Worm (Caenorhabditis elegans): ENCODE measurements around the gene lgc-49.
A peak's percentile ranks its signal among the peaks of the same experiment; 100 is the strongest.

Gene lgc-49

DNA sequence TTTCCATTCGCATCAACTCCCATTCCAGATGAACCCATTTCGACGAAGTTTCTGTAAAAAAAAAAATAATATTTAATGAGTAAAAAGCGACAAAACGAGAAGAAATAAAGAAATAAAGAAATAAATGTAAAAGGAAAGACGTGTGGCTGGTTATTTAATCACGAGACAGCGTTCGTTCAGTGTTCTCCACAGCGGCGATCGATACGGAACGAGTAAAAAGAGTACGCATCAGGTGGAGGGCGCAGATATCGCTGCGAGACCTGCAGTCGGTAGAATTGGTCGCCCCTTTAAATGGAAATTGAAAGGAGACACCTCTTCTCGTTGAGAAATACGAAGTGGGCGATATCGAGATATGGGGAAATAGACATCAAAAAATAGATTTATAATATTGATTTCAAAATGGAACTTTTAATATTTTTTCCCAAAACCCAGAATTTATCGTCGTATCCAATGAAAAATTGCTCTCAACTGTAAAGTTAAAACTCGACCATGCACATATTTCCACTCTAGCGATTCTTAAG lies 37.6 kb downstream of the lgc-49 start, which contains the start of gene pqn-70 (continued):
- TF ChIP-seq tag-97 (GFP tag; IDR thresholded peaks at IDR 0.05): no peak
- TF ChIP-seq F44E2.7 (GFP tag; IDR thresholded peaks at IDR 0.05): no peak
- TF ChIP-seq nhr-237 (tag; optimal IDR thresholded peaks at IDR 0.05): no peak
- TF ChIP-seq ces-1 (GFP tag; optimal IDR thresholded peaks at IDR 0.05): peak; percentile 35
- peak; percentile 53 for TF ChIP-seq duxl-1 (tag; optimal IDR thresholded peaks at IDR 0.05; ENCODE audit: poor library complexity)
- peak; percentile 16 to 73 for TF ChIP-seq mdl-1 (tag; optimal IDR thresholded peaks at IDR 0.05)
- no peak for TF ChIP-seq daf-19 (GFP tag; conservative IDR thresholded peaks at IDR 0.05)
- TF ChIP-seq saeg-2 (GFP tag; IDR thresholded peaks at IDR 0.05): no peak
- no peak for TF ChIP-seq ceh-62 (tag; optimal IDR thresholded peaks at IDR 0.05)
- peak; percentile 11 for TF ChIP-seq jun-1 (tag; optimal IDR thresholded peaks at IDR 0.05)
- peak; percentile 98 for TF ChIP-seq hlh-30 (tag; optimal IDR thresholded peaks at IDR 0.05; ENCODE audit: insufficient read depth)
- TF ChIP-seq nhr-25 (tag; optimal IDR thresholded peaks at IDR 0.05; ENCODE audit: borderline replicate concordance, insufficient read depth): peak; percentile 54
- peak; percentile 37 for TF ChIP-seq nhr-102 (tag; optimal IDR thresholded peaks at IDR 0.05)
- TF ChIP-seq lim-7 (GFP tag; IDR thresholded peaks at IDR 0.05): no peak
- peak; percentile 53 for TF ChIP-seq vab-7 (GFP tag; IDR thresholded peaks at IDR 0.05)
- TF ChIP-seq madf-9 (GFP tag; conservative IDR thresholded peaks at IDR 0.05): no peak
- TF ChIP-seq F37D6.2 (tag; optimal IDR thresholded peaks at IDR 0.05): peak; percentile 49
- TF ChIP-seq lin-29 (GFP tag; IDR thresholded peaks at IDR 0.05): no peak
- peak; percentile 67; the same call in 1 of the 2 replicates for TF ChIP-seq egl-43 (GFP tag; IDR thresholded peaks at IDR 0.05)
- TF ChIP-seq fkh-10 (GFP tag; optimal IDR thresholded peaks at IDR 0.05): peak; percentile 72
- peak in 1 of 2 experiments; percentile 81 for TF ChIP-seq hif-1 (tag; optimal IDR thresholded peaks at IDR 0.05)
- peak; percentile 86 for TF ChIP-seq hmg-1.1 (GFP tag; IDR thresholded peaks at IDR 0.05)
- TF ChIP-seq lin-13 (GFP tag; optimal IDR thresholded peaks at IDR 0.05): peak; percentile 75
- TF ChIP-seq nhr-10 (tag; optimal IDR thresholded peaks at IDR 0.05): no peak
- peak; percentile 36 for TF ChIP-seq zip-2 (tag; optimal IDR thresholded peaks at IDR 0.05)
- TF ChIP-seq hlh-11 (tag; optimal IDR thresholded peaks at IDR 0.05): peak; percentile 92
- TF ChIP-seq R02D3.7 (tag; optimal IDR thresholded peaks at IDR 0.05): no peak
- TF ChIP-seq ama-1 (optimal IDR thresholded peaks at IDR 0.05): peak; percentile 74
- TF ChIP-seq unc-39 (tag; optimal IDR thresholded peaks at IDR 0.05): no peak
- TF ChIP-seq attf-4 (tag; optimal IDR thresholded peaks at IDR 0.05): no peak
- TF ChIP-seq zag-1 (tag; optimal IDR thresholded peaks at IDR 0.05): no peak
- TF ChIP-seq nhr-41 (GFP tag; IDR thresholded peaks at IDR 0.05): no peak
- TF ChIP-seq ZK337.2 (GFP tag; IDR thresholded peaks at IDR 0.05): no peak
- TF ChIP-seq pha-4 (GFP tag; IDR thresholded peaks at IDR 0.05): peak; percentile 44; the same call in 1 of the 2 replicates
- TF ChIP-seq pha-4 (tag; optimal IDR thresholded peaks at IDR 0.05): no peak
- TF ChIP-seq spr-1 (tag; optimal IDR thresholded peaks at IDR 0.05): peak; percentile 59
- TF ChIP-seq nhr-11 (tag; optimal IDR thresholded peaks at IDR 0.05): peak; percentile 77
- TF ChIP-seq cey-2 (tag; optimal IDR thresholded peaks at IDR 0.05; ENCODE audit: borderline replicate concordance, insufficient read depth): no peak
- no peak for TF ChIP-seq zfp-2 (tag; optimal IDR thresholded peaks at IDR 0.05)
- no peak for TF ChIP-seq daf-8 (GFP tag; IDR thresholded peaks at IDR 0.05)
- TF ChIP-seq php-3 (GFP tag; IDR thresholded peaks at IDR 0.05): no peak
- TF ChIP-seq F26F4.8 (GFP tag; conservative IDR thresholded peaks at IDR 0.05): no peak
- TF ChIP-seq mxl-2 (GFP tag; conservative IDR thresholded peaks at IDR 0.05): no peak
- no peak for TF ChIP-seq nhr-42 (GFP tag; IDR thresholded peaks at IDR 0.05)
- no peak for TF ChIP-seq snpc-4 (tag; optimal IDR thresholded peaks at IDR 0.05)
- peak; percentile 76 for TF ChIP-seq ceh-28 (tag; optimal IDR thresholded peaks at IDR 0.05)
- peak; percentile 55; the same call in 1 of the 2 replicates for TF ChIP-seq ceh-20 (GFP tag; IDR thresholded peaks at IDR 0.05)
- TF ChIP-seq dpl-1 (GFP tag; optimal IDR thresholded peaks at IDR 0.05): peak; percentile 76
- peak; percentile 60 for TF ChIP-seq nhr-48 (tag; optimal IDR thresholded peaks at IDR 0.05)
- TF ChIP-seq zip-11 (GFP tag; IDR thresholded peaks at IDR 0.05): no peak
- TF ChIP-seq arid-1 (GFP tag; conservative IDR thresholded peaks at IDR 0.05): peak; percentile 81
